Worm (Caenorhabditis elegans): Measurements from ENCODE around the gene ndub-5.

DNA sequence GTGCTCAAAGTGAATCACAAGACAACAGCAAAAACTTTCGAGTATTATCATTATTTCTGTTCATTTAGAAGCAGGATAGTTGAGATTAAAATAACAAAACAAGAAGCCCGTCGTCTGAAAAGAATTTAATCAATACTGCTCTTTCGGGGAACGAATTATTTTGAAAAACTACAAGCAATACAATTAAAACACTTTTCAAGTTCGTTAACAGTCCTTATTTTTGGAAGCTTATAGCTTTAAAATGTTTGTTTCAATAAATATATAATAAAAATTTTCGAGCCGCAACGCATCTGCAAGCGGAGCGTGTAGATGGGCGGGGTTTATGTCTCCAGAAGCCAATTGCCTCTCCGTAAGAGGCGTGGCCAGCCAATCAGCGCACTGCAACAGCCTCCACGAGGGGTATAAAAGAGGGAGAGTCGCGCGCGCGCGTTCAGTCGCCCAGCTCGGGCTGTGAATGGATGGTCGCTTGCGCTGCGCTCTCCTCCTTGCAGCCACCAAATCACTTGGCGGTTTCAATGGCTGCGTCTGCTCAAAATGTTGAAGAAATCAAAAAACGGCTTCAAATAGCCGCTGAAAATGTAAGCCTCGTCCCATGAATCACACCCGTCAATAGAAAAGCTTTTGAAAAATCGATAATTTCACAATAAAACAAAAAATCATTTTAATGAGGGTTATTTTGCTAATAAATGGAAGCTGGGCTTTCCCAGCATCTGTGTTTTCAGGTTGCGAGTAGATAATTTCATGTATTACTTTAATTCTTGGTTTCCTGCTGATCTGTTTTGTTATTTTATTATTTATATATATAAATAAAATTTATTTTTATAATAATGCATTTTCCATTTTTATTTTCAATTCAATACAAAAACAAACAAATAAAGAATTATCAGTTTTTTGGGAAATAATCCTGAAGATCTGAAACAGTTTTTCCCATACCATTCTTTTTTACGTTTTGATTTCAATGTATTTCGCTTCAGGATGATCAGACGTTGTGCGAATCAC, 30.1 kb downstream of the ndub-5 start, which contains the start of the genes ift-43 and mdt-26:
- peak; percentile 33 for TF ChIP-seq W03F9.2 (tag; optimal IDR thresholded peaks at IDR 0.05)
- TF ChIP-seq him-1 (tag; optimal IDR thresholded peaks at IDR 0.05), result peak; percentile 73

All from whole organism, L4/young adult.